Worm (Caenorhabditis elegans) whole organism, early embryonic: ENCODE measurements around the gene rig-1.

Experiments used
- B0310.2 ChIP-seq: sonication (generic microtip); optimal IDR thresholded peaks from 2 replicates; lab custom pipeline; 2016; ENCODE audit warnings: mild to moderate bottlenecking, missing genetic modification characterization, missing compliant biosample characterization
- aly-1 ChIP-seq: sonication (generic microtip); optimal IDR thresholded peaks from 2 replicates; lab custom pipeline; 2016; ENCODE audit warnings: missing genetic modification characterization, missing compliant biosample characterization
- ama-1 ChIP-seq: fragments of 150-350 bp; optimal IDR thresholded peaks from 2 replicates; lab custom pipeline; 2014
- ceh-36 ChIP-seq: sonication (generic microtip); optimal IDR thresholded peaks from 2 replicates; lab custom pipeline; 2016; ENCODE audit warnings: missing genetic modification characterization, inconsistent platforms, missing compliant biosample characterization
- flt-1 ChIP-seq: fragments of 200-800 bp; sonication (Bioruptor generic); IDR thresholded peaks from 2 replicates; pipeline ENCODE4 v1.3.6; 2022; ENCODE audit warnings: missing genetic modification characterization, missing compliant biosample characterization
- hmbx-1 ChIP-seq: sonication (generic microtip); optimal IDR thresholded peaks from 2 replicates; lab custom pipeline; 2016; ENCODE audit warnings: mild to moderate bottlenecking, missing genetic modification characterization, missing compliant biosample characterization
- hmg-4 ChIP-seq: fragments of 200-800 bp; sonication (Bioruptor generic); optimal IDR thresholded peaks from 2 replicates; lab custom pipeline; 2018; ENCODE audit warnings: mild to moderate bottlenecking, missing genetic modification characterization, missing compliant biosample characterization
- hnd-1 ChIP-seq: sonication (generic microtip); optimal IDR thresholded peaks from 2 replicates; lab custom pipeline; 2016; ENCODE audit warnings: missing genetic modification characterization, missing compliant biosample characterization
- tbx-37 ChIP-seq: fragments of 200-800 bp; sonication (Bioruptor generic); conservative IDR thresholded peaks from 2 replicates; pipeline ENCODE4 v1.3.6; 2022; ENCODE audit warnings: missing genetic modification reagents, missing genetic modification characterization, missing compliant biosample characterization
- tra-4 ChIP-seq: sonication (generic microtip); optimal IDR thresholded peaks from 2 replicates; lab custom pipeline; 2017; ENCODE audit warnings: missing genetic modification characterization, missing compliant biosample characterization

DNA sequence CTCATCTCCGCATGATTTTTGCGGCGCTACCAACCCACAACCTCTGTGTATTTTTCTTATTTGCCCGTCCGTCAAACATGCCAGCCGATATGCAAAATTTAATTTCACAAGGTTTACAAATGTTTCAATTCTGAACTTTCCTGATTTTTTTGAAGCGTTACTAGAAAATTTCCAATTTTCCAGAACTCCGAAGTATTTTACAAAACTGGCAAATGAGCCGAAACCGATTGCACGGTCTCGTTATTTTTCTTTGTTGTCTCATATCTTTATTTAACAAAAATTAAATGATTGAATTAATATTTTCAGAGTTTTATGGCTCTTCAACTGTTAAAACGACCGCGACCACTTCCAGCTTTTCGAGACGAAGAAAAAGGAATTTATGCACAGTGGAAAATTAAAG is 47.6 kb downstream of the rig-1 start, which contains the start of gene F53A9.3:
- TF ChIP-seq ceh-36 (tag; lab: Kevin White, UChicago) (no peak), hnd-1 (tag; lab: Kevin White, UChicago) (no peak), ama-1 (lab: Kevin White, UChicago) (no peak), flt-1 (GFP tag; lab: Robert Waterston, UW) (no peak), tra-4 (tag; lab: Kevin White, UChicago) (no peak), hmg-4 (GFP tag; lab: Kevin White, UChicago) (no peak), aly-1 (tag; lab: Kevin White, UChicago) (no peak), B0310.2 (tag; lab: Kevin White, UChicago) (no peak), tbx-37 (GFP tag; lab: Robert Waterston, UW) (no peak), hmbx-1 (tag; lab: Kevin White, UChicago) (no peak)
